Fruit fly (Drosophila melanogaster): Measurements from ENCODE around the gene grnd.

The grnd gene

DNA sequence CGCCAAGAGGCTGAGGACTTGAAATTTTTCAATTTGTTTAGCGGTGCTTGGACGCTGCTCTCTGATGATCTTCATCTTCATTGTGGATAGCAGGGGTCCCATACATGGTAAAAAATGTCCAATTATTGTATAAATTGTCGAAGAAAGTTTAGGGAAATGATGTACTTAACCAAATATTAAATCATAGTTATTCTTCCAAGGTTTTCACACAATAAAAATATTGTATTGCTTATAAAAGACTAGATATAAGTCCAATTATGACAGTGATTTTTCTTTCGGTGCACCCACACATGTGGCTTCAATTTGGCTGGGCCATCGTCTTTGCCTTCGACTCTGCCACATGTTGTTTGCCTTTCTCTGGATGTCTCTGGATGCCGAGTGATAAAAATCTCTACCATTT lies 19.7 kb downstream of the grnd start (continued):
- no peak for TF ChIP-seq Blimp-1 (GFP tag; optimal IDR thresholded peaks at IDR 0.05)
- peak; percentile 14 for TF ChIP-seq CG11902 (GFP tag; optimal IDR thresholded peaks at IDR 0.05)
- peak; percentile 43 for TF ChIP-seq CG9139 (GFP tag; optimal IDR thresholded peaks at IDR 0.05)
- peak; percentile 29 for TF ChIP-seq lz (GFP tag; optimal IDR thresholded peaks at IDR 0.05)
- TF ChIP-seq CG8119 (GFP tag; IDR thresholded peaks at IDR 0.05), result peak; percentile 91
- peak; percentile 36 for TF ChIP-seq Sox102F (GFP tag; optimal IDR thresholded peaks at IDR 0.05)
- TF ChIP-seq spab (GFP tag; optimal IDR thresholded peaks at IDR 0.05), result peak; percentile 60
- peak; percentile 55 for TF ChIP-seq Met (GFP tag; optimal IDR thresholded peaks at IDR 0.05)
- TF ChIP-seq cyc (GFP tag; optimal IDR thresholded peaks at IDR 0.05), result peak; percentile 41
- peak; percentile 80 for TF ChIP-seq Hr4 (GFP tag; optimal IDR thresholded peaks at IDR 0.05)
- peak; percentile 23; the same call in 1 of the 2 replicates for TF ChIP-seq CG11294 (GFP tag; IDR thresholded peaks at IDR 0.05)
- TF ChIP-seq pdm3 (GFP tag; optimal IDR thresholded peaks at IDR 0.05), result peak; percentile 60
- TF ChIP-seq fd59A (GFP tag; optimal IDR thresholded peaks at IDR 0.05), result peak; percentile 68
- no peak for TF ChIP-seq Hr38 (GFP tag; optimal IDR thresholded peaks at IDR 0.05)
- TF ChIP-seq achi (GFP tag; optimal IDR thresholded peaks at IDR 0.05), result peak; percentile 71
- peak; percentile 66 for TF ChIP-seq Lpt (GFP tag; optimal IDR thresholded peaks at IDR 0.05)
- peak; percentile 37 for TF ChIP-seq CG11762 (GFP tag; optimal IDR thresholded peaks at IDR 0.05; ENCODE audit: insufficient read depth)
- TF ChIP-seq CG15336 (GFP tag; IDR thresholded peaks at IDR 0.05), result peak; percentile 86
- peak; percentile 62 for TF ChIP-seq CG6792 (GFP tag; optimal IDR thresholded peaks at IDR 0.05)

DNA sequence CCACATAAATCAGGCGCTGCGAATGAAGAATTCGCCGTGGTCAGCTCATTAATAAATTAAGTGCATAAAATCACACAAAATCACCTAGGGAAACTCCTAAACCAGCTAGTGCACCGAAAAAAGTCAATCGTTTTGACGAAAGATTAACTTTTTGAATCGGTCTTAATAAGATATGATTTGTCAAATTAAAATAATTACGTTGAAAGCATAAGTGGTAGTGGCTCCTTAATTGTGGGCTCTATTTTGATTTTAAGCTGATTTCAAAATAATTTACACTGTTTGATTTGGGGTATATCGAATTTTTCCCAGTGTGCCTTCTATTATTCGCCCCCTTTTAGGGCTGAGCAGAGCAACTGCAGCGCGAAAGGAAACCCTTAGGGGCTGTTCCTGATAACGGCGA lies 20.3 kb downstream of the grnd start:
- TF ChIP-seq CG3919 (GFP tag; optimal IDR thresholded peaks at IDR 0.05) (no peak), svp (GFP tag) (no peak), CG4318 (GFP tag; optimal IDR thresholded peaks at IDR 0.05) (no peak), Ets21C (GFP tag; optimal IDR thresholded peaks at IDR 0.05) (no peak), CG8119 (GFP tag; IDR thresholded peaks at IDR 0.05) (0 out of 3 replicates have a peak, but pooled peaks have one; percentile 16), Eip78C (GFP tag) (no peak), Hr4 (GFP tag; optimal IDR thresholded peaks at IDR 0.05) (peak; percentile 1), Ets96B (tag; optimal IDR thresholded peaks at IDR 0.05) (no peak), CG31627 (GFP tag; optimal IDR thresholded peaks at IDR 0.05) (no peak), Eip93F (GFP tag; optimal IDR thresholded peaks at IDR 0.05) (no peak), Sox14 (GFP tag; optimal IDR thresholded peaks at IDR 0.05) (no peak), CG11294 (GFP tag; IDR thresholded peaks at IDR 0.05) (no peak), dac (GFP tag; optimal IDR thresholded peaks at IDR 0.05) (no peak)

DNA sequence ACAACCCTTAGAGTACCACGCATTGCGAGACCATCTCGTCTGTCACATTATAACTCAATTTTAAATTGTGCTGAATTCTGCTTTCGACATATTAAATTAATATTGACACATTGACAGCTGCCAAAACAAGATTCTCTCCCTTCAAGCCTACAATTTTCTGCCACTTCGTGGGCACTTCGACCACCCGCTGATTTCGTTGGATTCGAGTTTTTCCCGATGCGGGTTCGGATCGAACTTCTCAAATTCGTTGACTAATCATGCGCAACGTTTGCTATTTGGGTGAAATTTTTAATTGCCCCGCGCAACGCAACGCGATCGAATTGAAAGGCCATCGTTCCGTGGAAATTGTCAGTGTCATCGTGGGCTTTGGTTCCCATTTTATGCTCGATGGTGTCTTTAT lies 21.7 kb downstream of the grnd start:
- peak; percentile 34 for TF ChIP-seq fkh (GFP tag; optimal IDR thresholded peaks at IDR 0.05)
- TF ChIP-seq dac (GFP tag; optimal IDR thresholded peaks at IDR 0.05), result no peak
- TF ChIP-seq dsx (GFP tag; optimal IDR thresholded peaks at IDR 0.05; ENCODE audit: poor library complexity, severe bottlenecking), result no peak
- TF ChIP-seq fd85E (GFP tag; optimal IDR thresholded peaks at IDR 0.05), result no peak
- TF ChIP-seq CG7368 (GFP tag; optimal IDR thresholded peaks at IDR 0.05), result no peak
- no peak for TF ChIP-seq fd59A (GFP tag; optimal IDR thresholded peaks at IDR 0.05)
- TF ChIP-seq acj6 (GFP tag; optimal IDR thresholded peaks at IDR 0.05), result no peak
- TF ChIP-seq ss (GFP tag; optimal IDR thresholded peaks at IDR 0.05), result no peak
- no peak for TF ChIP-seq CG8319 (GFP tag; optimal IDR thresholded peaks at IDR 0.05)

dm6 chr2L:18509181-18509580 lies 24.0 kb downstream of the grnd start, which contains the start of gene Ugt301D1:
Gene Ugt301D1, plus strand, starts transcription at chr2L:18509560.
- TF ChIP-seq vri (GFP tag; optimal IDR thresholded peaks at IDR 0.05), result peak; percentile 89
- TF ChIP-seq fkh (GFP tag; optimal IDR thresholded peaks at IDR 0.05), result peak; percentile 53
- TF ChIP-seq Sox15 (GFP tag; optimal IDR thresholded peaks at IDR 0.05), result no peak

Data from whole organism, prepupa.